Worm (Caenorhabditis elegans) whole organism, late embryonic: ENCODE measurements around the gene abhd-12.

Experiments
- C38D4.7 ChIP-seq: fragments of 200-800 bp; sonication (Bioruptor generic); optimal IDR thresholded peaks from 2 replicates; lab custom pipeline; 2018; ENCODE audit warnings: mild to moderate bottlenecking, missing genetic modification characterization, moderate library complexity, missing compliant biosample characterization
- F13H6.1 ChIP-seq: sonication (generic microtip); optimal IDR thresholded peaks from 2 replicates; lab custom pipeline; 2016; ENCODE audit warnings: missing genetic modification characterization, missing compliant biosample characterization
- K02D7.2 ChIP-seq: sonication (generic microtip); optimal IDR thresholded peaks from 2 replicates; lab custom pipeline; 2017; ENCODE audit warnings: mild to moderate bottlenecking, missing genetic modification characterization, missing compliant biosample characterization
- T23F11.4 ChIP-seq: fragments of 200-800 bp; sonication (Bioruptor generic); optimal IDR thresholded peaks from 2 replicates; lab custom pipeline; 2018; ENCODE audit warnings: mild to moderate bottlenecking, missing genetic modification characterization, missing compliant biosample characterization
- ahr-1 ChIP-seq: sonication (generic microtip); optimal IDR thresholded peaks from 2 replicates; lab custom pipeline; 2016; ENCODE audit warnings: missing genetic modification characterization, missing compliant biosample characterization
- ceh-14 ChIP-seq: sonication (generic microtip); optimal IDR thresholded peaks from 2 replicates; lab custom pipeline; 2016; ENCODE audit warnings: missing genotype, missing genetic modification characterization, missing compliant biosample characterization
- ceh-2 ChIP-seq: sonication (generic microtip); optimal IDR thresholded peaks from 2 replicates; lab custom pipeline; 2016; ENCODE audit warnings: missing genotype, missing genetic modification characterization, missing compliant biosample characterization
- ceh-30 ChIP-seq: fragments of 150-350 bp; optimal IDR thresholded peaks from 2 replicates; lab custom pipeline; 2014; ENCODE audit warnings: missing biosample characterization, missing genetic modification characterization
- ceh-34 ChIP-seq: sonication (generic microtip); optimal IDR thresholded peaks from 2 replicates; lab custom pipeline; 2016; ENCODE audit warnings: mild to moderate bottlenecking, missing genetic modification characterization, missing compliant biosample characterization
- ceh-48 ChIP-seq: sonication (generic microtip); optimal IDR thresholded peaks from 2 replicates; lab custom pipeline; 2016; ENCODE audit warnings: missing genetic modification characterization, inconsistent platforms, missing compliant biosample characterization
- ceh-9 ChIP-seq: sonication (generic microtip); optimal IDR thresholded peaks from 2 replicates; lab custom pipeline; 2016; ENCODE audit warnings: mild to moderate bottlenecking, missing genetic modification characterization, inconsistent platforms, missing compliant biosample characterization
- che-1 ChIP-seq: sonication (generic microtip); optimal IDR thresholded peaks from 2 replicates; lab custom pipeline; 2016; ENCODE audit warnings: mild to moderate bottlenecking, missing genetic modification characterization, missing compliant biosample characterization
- dmd-4 ChIP-seq: sonication (generic microtip); optimal IDR thresholded peaks from 2 replicates; lab custom pipeline; 2016; ENCODE audit warnings: borderline replicate concordance, missing genetic modification characterization, missing compliant biosample characterization
- elt-2 ChIP-seq: sonication (generic microtip); optimal IDR thresholded peaks from 2 replicates; lab custom pipeline; 2016; ENCODE audit warnings: missing genetic modification reagents, missing genetic modification characterization, missing compliant biosample characterization
- elt-4 ChIP-seq: sonication (generic microtip); optimal IDR thresholded peaks from 2 replicates; lab custom pipeline; 2016; ENCODE audit warnings: missing genetic modification characterization, missing compliant biosample characterization
- fax-1 ChIP-seq: sonication (generic microtip); optimal IDR thresholded peaks from 2 replicates; lab custom pipeline; 2016; ENCODE audit warnings: missing genotype, missing genetic modification characterization, missing compliant biosample characterization
- fkh-6 ChIP-seq: sonication (generic microtip); optimal IDR thresholded peaks from 2 replicates; lab custom pipeline; 2016; ENCODE audit warnings: missing genetic modification characterization, missing compliant biosample characterization
- gmeb-2 ChIP-seq: sonication (generic microtip); optimal IDR thresholded peaks from 2 replicates; lab custom pipeline; 2016; ENCODE audit warnings: missing genetic modification characterization, inconsistent platforms, missing compliant biosample characterization
- hlh-13 ChIP-seq: fragments of 200-800 bp; sonication (Bioruptor generic); optimal IDR thresholded peaks from 2 replicates; lab custom pipeline; 2018; ENCODE audit warnings: mild to moderate bottlenecking, missing genetic modification characterization, missing compliant biosample characterization
- hlh-15 ChIP-seq: sonication (generic microtip); optimal IDR thresholded peaks from 2 replicates; lab custom pipeline; 2016; ENCODE audit warnings: missing genetic modification characterization, missing compliant biosample characterization
- hlh-30 ChIP-seq: sonication (generic microtip); optimal IDR thresholded peaks from 2 replicates; lab custom pipeline; 2017; ENCODE audit warnings: antibody characterized with exemption, missing genetic modification characterization, missing compliant biosample characterization; ENCODE audit not compliant: insufficient read depth
- hlh-6 ChIP-seq: sonication (generic microtip); optimal IDR thresholded peaks from 2 replicates; lab custom pipeline; 2016; ENCODE audit warnings: missing genotype, missing genetic modification characterization, missing compliant biosample characterization
- lin-11 ChIP-seq: fragments of 200-800 bp; sonication (Bioruptor generic); optimal IDR thresholded peaks from 2 replicates; lab custom pipeline; 2018; ENCODE audit warnings: mild to moderate bottlenecking, missing genetic modification characterization, missing compliant biosample characterization
- madf-2 ChIP-seq: sonication (generic microtip); optimal IDR thresholded peaks from 2 replicates; lab custom pipeline; 2017; ENCODE audit warnings: missing genetic modification characterization, missing compliant biosample characterization
- mec-3 ChIP-seq: sonication (generic microtip); optimal IDR thresholded peaks from 2 replicates; lab custom pipeline; 2016; ENCODE audit warnings: borderline replicate concordance, missing genetic modification characterization, missing compliant biosample characterization
- nhr-11 ChIP-seq: fragments of 150-350 bp; optimal IDR thresholded peaks from 2 replicates; lab custom pipeline; 2014; ENCODE audit warnings: missing biosample characterization, missing genetic modification characterization
- pat-9 ChIP-seq: fragments of 200-800 bp; sonication (Bioruptor generic); optimal IDR thresholded peaks from 2 replicates; lab custom pipeline; 2018; ENCODE audit warnings: mild to moderate bottlenecking, missing genetic modification characterization, moderate library complexity, missing compliant biosample characterization
- pha-2 ChIP-seq: sonication (generic microtip); optimal IDR thresholded peaks from 2 replicates; lab custom pipeline; 2017; ENCODE audit warnings: mild to moderate bottlenecking, missing genetic modification characterization, missing compliant biosample characterization
- pha-4 ChIP-seq: fragments of 150-350 bp; optimal IDR thresholded peaks from 2 replicates; lab custom pipeline; 2018; ENCODE audit warnings: missing biosample characterization, missing genetic modification reagents, missing genetic modification characterization
- sox-2 ChIP-seq: fragments of 200-800 bp; sonication (Bioruptor generic); IDR thresholded peaks from 2 replicates; pipeline ENCODE4 v1.3.6; 2022; ENCODE audit warnings: missing genetic modification reagents, missing genetic modification characterization, missing compliant biosample characterization
- sox-4 ChIP-seq: sonication (generic microtip); optimal IDR thresholded peaks from 2 replicates; lab custom pipeline; 2017; ENCODE audit warnings: mild to moderate bottlenecking, missing genetic modification characterization, inconsistent platforms, missing compliant biosample characterization
- tbx-2 ChIP-seq: sonication (generic microtip); optimal IDR thresholded peaks from 2 replicates; lab custom pipeline; 2016; ENCODE audit warnings: missing genetic modification characterization, missing compliant biosample characterization
- tbx-7 ChIP-seq: sonication (generic microtip); optimal IDR thresholded peaks from 2 replicates; lab custom pipeline; 2016; ENCODE audit warnings: missing genotype, missing genetic modification characterization, missing compliant biosample characterization
- ttx-3 ChIP-seq: sonication (generic microtip); optimal IDR thresholded peaks from 2 replicates; lab custom pipeline; 2016; ENCODE audit warnings: missing genetic modification reagents, missing genetic modification characterization, missing compliant biosample characterization
- unc-3 ChIP-seq, 2 experiments: fragments of 200-800 bp in 1 of 2; sonication (Bioruptor generic) in 1 of 2; sonication (generic microtip) in 1 of 2; conservative IDR thresholded peaks in 1 of 2; optimal IDR thresholded peaks in 1 of 2; 2 replicates each; pipeline versions ENCODE4 v1.3.6 to Lab custom; 2016 to 2022; ENCODE audit warnings: missing compliant biosample characterization in 2 of 2, missing genetic modification characterization in 2 of 2, missing genetic modification reagents in 1 of 2
- unc-55 ChIP-seq: sonication (generic microtip); optimal IDR thresholded peaks from 2 replicates; lab custom pipeline; 2017; ENCODE audit warnings: missing biosample characterization, missing genetic modification reagents, missing genetic modification characterization
- ztf-16 ChIP-seq: sonication (generic microtip); optimal IDR thresholded peaks from 2 replicates; lab custom pipeline; 2017; ENCODE audit warnings: missing genetic modification characterization, missing compliant biosample characterization

The abhd-12 gene

ce11 chrV:8017924-8018323 lies 34.2 kb downstream of the abhd-12 start:
- no peak for TF ChIP-seq tbx-7 (tag; lab: Kevin White, UChicago)
- peak; percentile 97 for TF ChIP-seq elt-2 (tag; lab: Kevin White, UChicago)
- TF ChIP-seq, all 69 proteins: peak for 1

ce11 chrV:8018919-8019318 lies 35.2 kb downstream of the abhd-12 start:
- TF ChIP-seq fkh-6 (tag; lab: Kevin White, UChicago) (no peak), unc-55 (no peak), sox-2 (no peak), pha-2 (tag; lab: Kevin White, UChicago) (no peak), che-1 (tag; lab: Kevin White, UChicago) (no peak), ceh-2 (tag; lab: Kevin White, UChicago) (no peak), elt-4 (tag; lab: Kevin White, UChicago) (no peak), madf-2 (tag; lab: Kevin White, UChicago) (no peak), gmeb-2 (tag; lab: Kevin White, UChicago) (no peak), pha-4 (tag; lab: Kevin White, UChicago) (no peak), T23F11.4 (GFP tag; lab: Kevin White, UChicago) (no peak), C38D4.7 (no peak), ahr-1 (no peak), elt-2 (tag; lab: Kevin White, UChicago) (no peak), ceh-9 (tag; lab: Kevin White, UChicago) (no peak), ceh-14 (tag; lab: Kevin White, UChicago) (no peak), pat-9 (tag; lab: Kevin White, UChicago) (no peak)

ce11 chrV:8019783-8020182 lies 36.1 kb downstream of the abhd-12 start:
- TF ChIP-seq hlh-30 (tag; lab: Kevin White, UChicago) (peak; percentile 18), hlh-6 (tag; lab: Kevin White, UChicago) (no peak)
- TF ChIP-seq, all 69 proteins: peak for 1

- TF ChIP-seq hlh-6 (tag; lab: Kevin White, UChicago) (no peak), ceh-14 (tag; lab: Kevin White, UChicago) (no peak), elt-2 (tag; lab: Kevin White, UChicago) (no peak), tbx-2 (tag; lab: Kevin White, UChicago) (no peak), ceh-48 (tag; lab: Kevin White, UChicago) (no peak), dmd-4 (tag; lab: Kevin White, UChicago) (no peak), ceh-34 (tag; lab: Kevin White, UChicago) (no peak), hlh-13 (no peak), ztf-16 (tag; lab: Kevin White, UChicago) (no peak), pha-4 (tag; lab: Kevin White, UChicago) (no peak), lin-11 (no peak), fax-1 (tag; lab: Kevin White, UChicago) (no peak), mec-3 (tag; lab: Kevin White, UChicago) (no peak), ttx-3 (no peak)
These were observed 38.4 kb downstream of the abhd-12 start, which contains the start of gene ech-3 for ce11 chrV:8022040-8022439. TSS of gene ech-3 (plus strand) at chrV:8022217.

- TF ChIP-seq F13H6.1 (tag; lab: Kevin White, UChicago) (no peak), ceh-30 (tag; lab: Kevin White, UChicago) (no peak), nhr-11 (tag; lab: Kevin White, UChicago) (no peak), K02D7.2 (no peak), hlh-15 (tag; lab: Kevin White, UChicago) (no peak), C38D4.7 (no peak), sox-4 (no peak), elt-2 (tag; lab: Kevin White, UChicago) (no peak), sox-2 (no peak), ceh-48 (tag; lab: Kevin White, UChicago) (no peak), dmd-4 (tag; lab: Kevin White, UChicago) (no peak), unc-3 (GFP tag; conservative IDR thresholded peaks at IDR 0.05; lab: Robert Waterston, UW) (no peak), unc-3 (tag; optimal IDR thresholded peaks at IDR 0.05; lab: Kevin White, UChicago) (no peak), pha-2 (tag; lab: Kevin White, UChicago) (no peak)
These were observed 41.1 kb downstream of the abhd-12 start, which contains the start of gene F43H9.3 for ce11 chrV:8024752-8025151. TSS of gene F43H9.3 (minus strand) at chrV:8024940.
